Fruit fly (Drosophila melanogaster) whole organism, pupa: ENCODE measurements around the gene Sodh2.

ENCODE experiments used
- CG13204 ChIP-seq: fragments of 200-800 bp; sonication (Bioruptor generic); optimal IDR thresholded peaks from 2 replicates; lab custom pipeline; 2018; ENCODE audit warnings: missing biosample characterization, mild to moderate bottlenecking, missing genetic modification characterization, moderate library complexity
- CG15710 ChIP-seq: fragments of 200-800 bp; sonication (Bioruptor generic); optimal IDR thresholded peaks from 2 replicates; lab custom pipeline; 2018; ENCODE audit warnings: missing biosample characterization, mild to moderate bottlenecking, missing genetic modification characterization, moderate library complexity
- CG8159 ChIP-seq: fragments of 200-800 bp; sonication (Bioruptor generic); optimal IDR thresholded peaks from 3 replicates; lab custom pipeline; 2018; ENCODE audit warnings: missing biosample characterization, mild to moderate bottlenecking, missing genetic modification characterization, moderate library complexity
- CG8301 ChIP-seq: fragments of 200-800 bp; sonication (Bioruptor generic); optimal IDR thresholded peaks from 2 replicates; lab custom pipeline; 2018; ENCODE audit warnings: missing biosample characterization, mild to moderate bottlenecking, missing genetic modification characterization
- CG9948 ChIP-seq: fragments of 200-800 bp; sonication (Bioruptor generic); optimal IDR thresholded peaks from 2 replicates; lab custom pipeline; 2018; ENCODE audit warnings: missing biosample characterization, mild to moderate bottlenecking, missing genetic modification characterization, moderate library complexity
- Pif1A ChIP-seq: fragments of 200-800 bp; sonication (Bioruptor generic); optimal IDR thresholded peaks from 3 replicates; lab custom pipeline; 2016; ENCODE audit warnings: missing biosample characterization, missing genetic modification characterization
- Pif1B ChIP-seq: fragments of 200-800 bp; sonication (Bioruptor generic); optimal IDR thresholded peaks from 3 replicates; lab custom pipeline; 2016; ENCODE audit warnings: missing biosample characterization, missing genetic modification characterization
- rn ChIP-seq: fragments of 200-800 bp; sonication (Bioruptor generic); IDR thresholded peaks from 2 replicates; pipeline ENCODE4 v1.3.6; 2022; ENCODE audit warnings: missing biosample characterization, missing genetic modification characterization

dm6 chr3R:10884678-10885421, 8.7 kb downstream of the Sodh2 start, which contains the start of gene CG14696:
- TF ChIP-seq Pif1A (no peak), Pif1B (GFP tag; lab: Kevin White, UChicago) (no peak), CG9948 (tag; lab: Kevin White, UChicago) (no peak), CG8301 (tag; lab: Kevin White, UChicago) (no peak), CG15710 (tag; lab: Kevin White, UChicago) (no peak), rn (GFP tag; lab: Robert Waterston, UW) (no peak), CG13204 (no peak), CG8159 (tag; lab: Kevin White, UChicago) (no peak)
